Worm (Caenorhabditis elegans) whole organism, mixed stage, embryonic: ENCODE measurements around the gene C06E7.4.

ENCODE experiments used
- M03D4.4 ChIP-seq: sonication (generic microtip); optimal IDR thresholded peaks from 2 replicates; lab custom pipeline; 2017; ENCODE audit warnings: mild to moderate bottlenecking, missing genetic modification characterization, missing compliant biosample characterization
- ceh-39 ChIP-seq: fragments of 150-350 bp; optimal IDR thresholded peaks from 2 replicates; lab custom pipeline; 2014; ENCODE audit warnings: missing biosample characterization, missing genetic modification characterization
- ceh-43 ChIP-seq: fragments of 200-800 bp; sonication (Bioruptor generic); optimal IDR thresholded peaks from 2 replicates; lab custom pipeline; 2018; ENCODE audit warnings: mild to moderate bottlenecking, missing genetic modification characterization, moderate library complexity, missing compliant biosample characterization
- ceh-83 ChIP-seq: fragments of 200-800 bp; sonication (Bioruptor generic); optimal IDR thresholded peaks from 2 replicates; lab custom pipeline; 2018; ENCODE audit warnings: mild to moderate bottlenecking, missing genetic modification characterization, missing compliant biosample characterization
- cnd-1 ChIP-seq: fragments of 200-800 bp; sonication (Bioruptor generic); optimal IDR thresholded peaks from 2 replicates; lab custom pipeline; 2018; ENCODE audit warnings: mild to moderate bottlenecking, missing genetic modification characterization, missing compliant biosample characterization
- drap-1 ChIP-seq: fragments of 200-800 bp; sonication (Bioruptor generic); optimal IDR thresholded peaks from 3 replicates; lab custom pipeline; 2018; ENCODE audit warnings: mild to moderate bottlenecking, missing genetic modification characterization, missing compliant biosample characterization
- elt-1 ChIP-seq: sonication (generic microtip); optimal IDR thresholded peaks from 2 replicates; lab custom pipeline; 2017; ENCODE audit warnings: missing genetic modification characterization, mild to moderate bottlenecking, missing compliant biosample characterization, antibody characterized with exemption, moderate library complexity, borderline replicate concordance; ENCODE audit not compliant: insufficient read depth
- elt-3 ChIP-seq: fragments of 150-350 bp; optimal IDR thresholded peaks from 2 replicates; lab custom pipeline; 2014; ENCODE audit warnings: missing biosample characterization, missing genetic modification characterization
- ham-2 ChIP-seq: fragments of 200-800 bp; sonication (Bioruptor generic); optimal IDR thresholded peaks from 2 replicates; lab custom pipeline; 2018; ENCODE audit warnings: mild to moderate bottlenecking, missing genetic modification characterization, missing compliant biosample characterization
- hlh-1 ChIP-seq: fragments of 150-350 bp; optimal IDR thresholded peaks from 2 replicates; lab custom pipeline; 2014; ENCODE audit warnings: missing biosample characterization, missing genetic modification reagents, missing genetic modification characterization
- lin-13 ChIP-seq: fragments of 150-350 bp; optimal IDR thresholded peaks from 2 replicates; lab custom pipeline; 2014; ENCODE audit warnings: missing biosample characterization, missing genetic modification characterization
- lsy-2 ChIP-seq: fragments of 150-350 bp; optimal IDR thresholded peaks from 2 replicates; lab custom pipeline; 2014; ENCODE audit warnings: missing biosample characterization, missing genetic modification characterization
- mab-5 ChIP-seq: fragments of 150-350 bp; optimal IDR thresholded peaks from 2 replicates; lab custom pipeline; 2014; ENCODE audit warnings: missing biosample characterization, missing genetic modification characterization
- mep-1 ChIP-seq: fragments of 150-350 bp; optimal IDR thresholded peaks from 2 replicates; lab custom pipeline; 2017; ENCODE audit warnings: missing biosample characterization, missing genetic modification reagents, missing genetic modification characterization, inconsistent platforms
- mls-2 ChIP-seq: sonication (generic microtip); optimal IDR thresholded peaks from 2 replicates; lab custom pipeline; 2016; ENCODE audit warnings: mild to moderate bottlenecking, missing genetic modification characterization, moderate library complexity, missing compliant biosample characterization
- nhr-12 ChIP-seq: fragments of 150-350 bp; optimal IDR thresholded peaks from 2 replicates; lab custom pipeline; 2014; ENCODE audit warnings: missing biosample characterization, missing genetic modification characterization
- nhr-2 ChIP-seq: fragments of 150-350 bp; optimal IDR thresholded peaks from 2 replicates; lab custom pipeline; 2014; ENCODE audit warnings: missing biosample characterization, missing genetic modification characterization
- nhr-237 ChIP-seq: fragments of 150-350 bp; optimal IDR thresholded peaks from 2 replicates; lab custom pipeline; 2014; ENCODE audit warnings: missing biosample characterization, missing genetic modification characterization
- nhr-28 ChIP-seq: fragments of 150-350 bp; optimal IDR thresholded peaks from 2 replicates; lab custom pipeline; 2014; ENCODE audit warnings: missing biosample characterization, missing genetic modification characterization
- nhr-76 ChIP-seq: sonication (generic microtip); optimal IDR thresholded peaks from 2 replicates; lab custom pipeline; 2017; ENCODE audit warnings: missing biosample characterization, missing genetic modification characterization
- sem-2 ChIP-seq: fragments of 200-800 bp; sonication (Bioruptor generic); optimal IDR thresholded peaks from 2 replicates; lab custom pipeline; 2018; ENCODE audit warnings: mild to moderate bottlenecking, missing genetic modification characterization, missing compliant biosample characterization
- snpc-4 ChIP-seq: fragments of 150-350 bp; optimal IDR thresholded peaks from 2 replicates; lab custom pipeline; 2014; ENCODE audit warnings: missing biosample characterization, missing genetic modification characterization
- tbx-8 ChIP-seq: fragments of 200-800 bp; sonication (Bioruptor generic); optimal IDR thresholded peaks from 2 replicates; lab custom pipeline; 2018; ENCODE audit warnings: mild to moderate bottlenecking, missing genetic modification characterization, moderate library complexity, missing compliant biosample characterization
- unc-120 ChIP-seq: sonication (generic microtip); optimal IDR thresholded peaks from 2 replicates; lab custom pipeline; 2017; ENCODE audit warnings: missing genetic modification characterization, missing compliant biosample characterization; ENCODE audit not compliant: poor library complexity, severe bottlenecking
- unc-62 ChIP-seq: fragments of 150-350 bp; optimal IDR thresholded peaks from 2 replicates; lab custom pipeline; 2014; ENCODE audit warnings: missing biosample characterization, missing genetic modification reagents, missing genetic modification characterization

C06E7.4 gene

ce11 chrIV:5891265-5891664 is 31.5 kb upstream of the C06E7.4 start, which contains the start of gene H04M03.3:
Gene H04M03.3 (plus strand): TSS chrIV:5891565.
- TF ChIP-seq lin-13 (tag; lab: Kevin White, UChicago) (no peak), mep-1 (tag; lab: Kevin White, UChicago) (no peak), unc-120 (tag; lab: Kevin White, UChicago) (no peak)
- TF ChIP-seq, all 35 proteins: peak for 0

ce11 chrIV:5886605-5887004 is 26.8 kb upstream of the C06E7.4 start:
- TF ChIP-seq cnd-1 (tag; lab: Kevin White, UChicago) (no peak), nhr-237 (tag; lab: Kevin White, UChicago) (no peak), nhr-76 (no peak), lin-13 (tag; lab: Kevin White, UChicago) (no peak), mab-5 (no peak), ceh-39 (tag; lab: Kevin White, UChicago) (no peak), nhr-28 (tag; lab: Kevin White, UChicago) (no peak), nhr-12 (tag; lab: Kevin White, UChicago) (no peak), mep-1 (tag; lab: Kevin White, UChicago) (no peak), snpc-4 (tag; lab: Kevin White, UChicago) (no peak), ham-2 (GFP tag; lab: Kevin White, UChicago) (no peak)
- TF ChIP-seq, all 35 proteins: peak for 0

ce11 chrIV:5885180-5885887 is 25.6 kb upstream of the C06E7.4 start, which contains the start of gene glf-1:
Gene glf-1 (plus strand): TSS chrIV:5885835.
- TF ChIP-seq mls-2 (no peak), elt-1 (tag; lab: Kevin White, UChicago) (peak; percentile 78)
- TF ChIP-seq, all 35 proteins: peak for 1

- TF ChIP-seq ceh-43 (no peak), sem-2 (no peak), nhr-2 (tag; lab: Kevin White, UChicago) (no peak), mls-2 (no peak), ceh-83 (GFP tag; lab: Kevin White, UChicago) (no peak), ceh-39 (tag; lab: Kevin White, UChicago) (no peak), drap-1 (no peak), lsy-2 (tag; lab: Kevin White, UChicago) (no peak), snpc-4 (tag; lab: Kevin White, UChicago) (no peak), M03D4.4 (tag; lab: Kevin White, UChicago) (no peak), nhr-12 (tag; lab: Kevin White, UChicago) (no peak), mep-1 (tag; lab: Kevin White, UChicago) (no peak), unc-62 (GFP tag; lab: Kevin White, UChicago) (no peak), hlh-1 (no peak), tbx-8 (no peak), elt-1 (tag; lab: Kevin White, UChicago) (no peak), nhr-28 (tag; lab: Kevin White, UChicago) (no peak), nhr-237 (tag; lab: Kevin White, UChicago) (no peak)
These were observed 24.7 kb upstream of the C06E7.4 start, which contains the start of gene H04M03.11 for ce11 chrIV:5884500-5884899. Gene H04M03.11 (minus strand): TSS chrIV:5884600.

ce11 chrIV:5879853-5880252 is 20.1 kb upstream of the C06E7.4 start, which contains the start of gene srv-22:
Gene srv-22 (minus strand): TSS chrIV:5879953.
- TF ChIP-seq nhr-2 (tag; lab: Kevin White, UChicago) (no peak), ceh-39 (tag; lab: Kevin White, UChicago) (no peak), cnd-1 (tag; lab: Kevin White, UChicago) (no peak), ham-2 (GFP tag; lab: Kevin White, UChicago) (no peak), snpc-4 (tag; lab: Kevin White, UChicago) (no peak), nhr-28 (tag; lab: Kevin White, UChicago) (no peak), unc-120 (tag; lab: Kevin White, UChicago) (no peak), nhr-12 (tag; lab: Kevin White, UChicago) (no peak), mab-5 (no peak), elt-3 (tag; lab: Kevin White, UChicago) (no peak)

ce11 chrIV:5877246-5877645 is 17.5 kb upstream of the C06E7.4 start, which contains the start of gene srv-21:
Gene srv-21 (minus strand): TSS chrIV:5877346.
- no peak for TF ChIP-seq unc-120 (tag; lab: Kevin White, UChicago)
- TF ChIP-seq elt-3 (tag; lab: Kevin White, UChicago): no peak
